Worm (Caenorhabditis elegans) whole organism, late embryonic: ENCODE data around the gene srh-113.

Experiments used
- ahr-1 ChIP-seq: sonication (generic microtip); optimal IDR thresholded peaks from 2 replicates; lab custom pipeline; 2016; ENCODE audit warnings: missing genetic modification characterization, missing compliant biosample characterization
- ceh-2 ChIP-seq: sonication (generic microtip); optimal IDR thresholded peaks from 2 replicates; lab custom pipeline; 2016; ENCODE audit warnings: missing genotype, missing genetic modification characterization, missing compliant biosample characterization
- ceh-6 ChIP-seq: fragments of 200-800 bp; sonication (Bioruptor generic); optimal IDR thresholded peaks from 2 replicates; lab custom pipeline; 2018; ENCODE audit warnings: mild to moderate bottlenecking, missing genetic modification characterization, missing compliant biosample characterization
- fax-1 ChIP-seq: sonication (generic microtip); optimal IDR thresholded peaks from 2 replicates; lab custom pipeline; 2016; ENCODE audit warnings: missing genotype, missing genetic modification characterization, missing compliant biosample characterization
- hlh-30 ChIP-seq: sonication (generic microtip); optimal IDR thresholded peaks from 2 replicates; lab custom pipeline; 2017; ENCODE audit warnings: antibody characterized with exemption, missing genetic modification characterization, missing compliant biosample characterization; ENCODE audit not compliant: insufficient read depth
- pqm-1 ChIP-seq: sonication (generic microtip); optimal IDR thresholded peaks from 2 replicates; lab custom pipeline; 2016; ENCODE audit warnings: missing genetic modification characterization, missing compliant biosample characterization

ce11 chrV:17182045-17182444 is 30.8 kb upstream of the srh-113 start, which contains the start of gene srh-159:
- TF ChIP-seq hlh-30 (tag; lab: Kevin White, UChicago) (no peak), ahr-1 (tag; lab: Kevin White, UChicago) (no peak), ceh-2 (tag; lab: Kevin White, UChicago) (no peak), ceh-6 (GFP tag; lab: Kevin White, UChicago) (no peak), pqm-1 (tag; lab: Kevin White, UChicago) (no peak), fax-1 (no peak)
